Fruit fly (Drosophila melanogaster): Measurements from ENCODE around the gene Pgk.

The Pgk gene

dm6 chr2L:2723100-2723499 lies 29.8 kb downstream of the Pgk start (continued):
- TF ChIP-seq ttk (GFP tag; IDR thresholded peaks at IDR 0.05): peak; percentile 33; the same call in 1 of the 2 replicates
- TF ChIP-seq CG4707 (GFP tag; optimal IDR thresholded peaks at IDR 0.05): no peak
- TF ChIP-seq Hey (tag; optimal IDR thresholded peaks at IDR 0.05): no peak
- TF ChIP-seq CG4730 (GFP tag; IDR thresholded peaks at IDR 0.05): no peak
- TF ChIP-seq CG17802 (tag; optimal IDR thresholded peaks at IDR 0.05): no peak
- TF ChIP-seq en (GFP tag; optimal IDR thresholded peaks at IDR 0.05): no peak
- TF ChIP-seq Med (GFP tag): peak; percentile 83
- TF ChIP-seq prd (optimal IDR thresholded peaks at IDR 0.05): no peak
- TF ChIP-seq prd (GFP tag; IDR thresholded peaks at IDR 0.05): peak; percentile 40; the same call in 1 of the 3 replicates
- TF ChIP-seq Lhr (GFP tag; optimal IDR thresholded peaks at IDR 0.05): no peak
- TF ChIP-seq CG33557 (GFP tag; optimal IDR thresholded peaks at IDR 0.05): no peak
- TF ChIP-seq CG10267 (tag; optimal IDR thresholded peaks at IDR 0.05): no peak
- TF ChIP-seq CG13424 (tag; optimal IDR thresholded peaks at IDR 0.05): peak; percentile 8
- TF ChIP-seq chinmo (GFP tag; IDR thresholded peaks at IDR 0.05; ENCODE audit: partially characterized antibody): no peak
- peak; percentile 48 for TF ChIP-seq CG11504 (tag; optimal IDR thresholded peaks at IDR 0.05)
- no peak for TF ChIP-seq crp (GFP tag; optimal IDR thresholded peaks at IDR 0.05)
- no peak for TF ChIP-seq CG3726 (GFP tag; IDR thresholded peaks at IDR 0.05)
- no peak for TF ChIP-seq phol (tag; optimal IDR thresholded peaks at IDR 0.05)
- TF ChIP-seq Hmx (GFP tag; optimal IDR thresholded peaks at IDR 0.05): no peak
- TF ChIP-seq Sry-δ (GFP tag; optimal IDR thresholded peaks at IDR 0.05): no peak
- no peak for TF ChIP-seq odd (GFP tag; optimal IDR thresholded peaks at IDR 0.05)
- no peak for TF ChIP-seq CG16863 (GFP tag; optimal IDR thresholded peaks at IDR 0.05)
- 0 out of 3 replicates have a peak, but pooled peaks have one; percentile 12 for TF ChIP-seq Aef1 (GFP tag; IDR thresholded peaks at IDR 0.05)
- peak; percentile 1 for TF ChIP-seq Dip3 (GFP tag; optimal IDR thresholded peaks at IDR 0.05)
- peak; percentile 3 for TF ChIP-seq NfI (GFP tag; optimal IDR thresholded peaks at IDR 0.05)
- TF ChIP-seq toy (GFP tag; IDR thresholded peaks at IDR 0.05): no peak
- TF ChIP-seq scrt (GFP tag; optimal IDR thresholded peaks at IDR 0.05): peak; percentile 83
- TF ChIP-seq CG10366 (GFP tag; IDR thresholded peaks at IDR 0.05): peak; percentile 36
- TF ChIP-seq HmgD (GFP tag; optimal IDR thresholded peaks at IDR 0.05): no peak
- no peak for TF ChIP-seq TFAM (GFP tag; optimal IDR thresholded peaks at IDR 0.05)
- TF ChIP-seq ken (GFP tag; IDR thresholded peaks at IDR 0.05): no peak
- no peak for TF ChIP-seq Optix (GFP tag; IDR thresholded peaks at IDR 0.05)
- no peak for TF ChIP-seq ewg (GFP tag; optimal IDR thresholded peaks at IDR 0.05)
- TF ChIP-seq NC2α (GFP tag; optimal IDR thresholded peaks at IDR 0.05): no peak
- peak; percentile 22; the same call in 1 of the 2 replicates for TF ChIP-seq CG4404 (GFP tag; IDR thresholded peaks at IDR 0.05)
- TF ChIP-seq CG15269 (tag; optimal IDR thresholded peaks at IDR 0.05): peak; percentile 26
- no peak for TF ChIP-seq Kr (GFP tag; optimal IDR thresholded peaks at IDR 0.05)
- TF ChIP-seq CG6854 (GFP tag; optimal IDR thresholded peaks at IDR 0.05): no peak
- no peak for TF ChIP-seq Oli (tag; optimal IDR thresholded peaks at IDR 0.05)
- peak; percentile 17 for TF ChIP-seq Fer1 (GFP tag; optimal IDR thresholded peaks at IDR 0.05)
- TF ChIP-seq CG1603 (tag; optimal IDR thresholded peaks at IDR 0.05): peak; percentile 31
- TF ChIP-seq insv (GFP tag; optimal IDR thresholded peaks at IDR 0.05): no peak
- TF ChIP-seq ro (GFP tag; IDR thresholded peaks at IDR 0.05): no peak
- TF ChIP-seq chif (GFP tag; optimal IDR thresholded peaks at IDR 0.05): no peak
- TF ChIP-seq Scr (GFP tag; IDR thresholded peaks at IDR 0.05; ENCODE audit: partially characterized antibody): no peak
- TF ChIP-seq Lpt (GFP tag; optimal IDR thresholded peaks at IDR 0.05): no peak
- TF ChIP-seq NFAT (GFP tag; IDR thresholded peaks at IDR 0.05): no peak
- no peak for TF ChIP-seq wdn (GFP tag; IDR thresholded peaks at IDR 0.05)
- TF ChIP-seq Mrtf (GFP tag; IDR thresholded peaks at IDR 0.05): 0 out of 3 replicates have a peak, but pooled peaks have one; percentile 24
- no peak for TF ChIP-seq CG10654 (GFP tag; optimal IDR thresholded peaks at IDR 0.05)
- TF ChIP-seq Sry-β (GFP tag; optimal IDR thresholded peaks at IDR 0.05): no peak
